Fruit fly (Drosophila melanogaster): ENCODE data around the gene CG42823.

DNA sequence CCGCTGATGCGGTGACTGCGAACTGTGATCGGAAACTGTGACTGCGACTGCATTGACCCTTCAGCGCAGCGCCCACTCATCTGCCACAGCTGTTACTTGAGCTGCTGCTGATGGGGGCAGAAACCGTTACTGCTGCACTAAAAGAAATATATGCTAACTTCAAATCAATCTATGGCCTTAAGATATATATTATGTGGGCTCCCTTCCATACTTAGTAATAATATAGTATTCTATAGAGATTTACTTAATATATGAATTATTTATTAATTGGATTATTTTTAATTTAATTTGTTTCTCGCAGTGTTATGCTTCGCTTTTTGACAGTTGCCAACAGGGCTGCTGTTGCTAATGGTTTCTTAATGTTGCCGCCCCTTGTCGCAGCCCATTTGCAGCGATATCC is 25.9 kb downstream of the CG42823 start:
- TF ChIP-seq Sox102F (GFP tag; optimal IDR thresholded peaks at IDR 0.05) (no peak), CG11762 (GFP tag; optimal IDR thresholded peaks at IDR 0.05; ENCODE audit: insufficient read depth) (no peak), Blimp-1 (GFP tag; optimal IDR thresholded peaks at IDR 0.05) (no peak)

Measured in whole organism, prepupa.